Worm (Caenorhabditis elegans): ENCODE measurements around the gene C40A11.3.

C40A11.3 gene

DNA sequence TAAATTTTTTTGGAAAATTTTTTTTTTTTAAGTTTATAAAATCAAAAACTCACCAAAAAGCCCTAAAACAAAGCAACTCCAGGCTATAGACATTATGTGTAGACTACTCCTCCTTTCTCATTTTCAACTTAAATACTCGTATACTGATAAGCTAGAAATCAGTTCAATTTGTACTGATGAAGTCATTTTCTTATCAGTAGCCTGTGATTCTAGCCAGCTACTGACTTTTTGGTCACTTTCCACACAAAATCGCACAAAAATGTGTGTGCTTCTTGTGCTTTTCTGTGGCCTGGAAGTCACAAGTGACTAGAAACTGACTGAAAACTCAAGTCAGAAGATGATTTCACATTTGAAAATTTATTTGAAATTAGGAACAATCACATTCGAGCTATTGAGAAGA, 45.4 kb downstream of the C40A11.3 start, which contains the start of gene gba-2:
gba-2 (minus strand) TSS at position 106 of the 400 bp plus-strand sequence.
- TF ChIP-seq tbx-7 (tag; optimal IDR thresholded peaks at IDR 0.05) = no peak
- no peak for TF ChIP-seq unc-3 (GFP tag; conservative IDR thresholded peaks at IDR 0.05)
- no peak for TF ChIP-seq unc-3 (tag; optimal IDR thresholded peaks at IDR 0.05)
- no peak for TF ChIP-seq ceh-14 (tag; optimal IDR thresholded peaks at IDR 0.05)
- no peak for TF ChIP-seq npax-4 (tag; optimal IDR thresholded peaks at IDR 0.05)
- TF ChIP-seq nhr-11 (tag; optimal IDR thresholded peaks at IDR 0.05) = no peak
- no peak for TF ChIP-seq elt-2 (tag; optimal IDR thresholded peaks at IDR 0.05)
- TF ChIP-seq sox-2 (GFP tag; IDR thresholded peaks at IDR 0.05) = no peak
- TF ChIP-seq hlh-6 (tag; optimal IDR thresholded peaks at IDR 0.05) = no peak
- no peak for TF ChIP-seq ceh-2 (tag; optimal IDR thresholded peaks at IDR 0.05)
- no peak for TF ChIP-seq zip-5 (tag; optimal IDR thresholded peaks at IDR 0.05)
- no peak for TF ChIP-seq T23F11.4 (GFP tag; optimal IDR thresholded peaks at IDR 0.05)
- TF ChIP-seq lin-11 (tag; optimal IDR thresholded peaks at IDR 0.05) = no peak
- TF ChIP-seq ets-4 (tag; optimal IDR thresholded peaks at IDR 0.05) = no peak
- no peak for TF ChIP-seq pha-4 (tag; optimal IDR thresholded peaks at IDR 0.05)
- TF ChIP-seq hlh-15 (tag; optimal IDR thresholded peaks at IDR 0.05) = no peak
- no peak for TF ChIP-seq K02D7.2 (tag; optimal IDR thresholded peaks at IDR 0.05)

- TF ChIP-seq ceh-45 (GFP tag; IDR thresholded peaks at IDR 0.05) = no peak
- no peak for TF ChIP-seq fkh-10 (GFP tag; optimal IDR thresholded peaks at IDR 0.05)
- TF ChIP-seq hlh-6 (tag; optimal IDR thresholded peaks at IDR 0.05) = no peak
- no peak for TF ChIP-seq ceh-18 (tag; optimal IDR thresholded peaks at IDR 0.05)
- TF ChIP-seq C38D4.7 (GFP tag; optimal IDR thresholded peaks at IDR 0.05) = no peak
- TF ChIP-seq C08G9.2 (tag; optimal IDR thresholded peaks at IDR 0.05) = no peak
- TF ChIP-seq pat-9 (tag; optimal IDR thresholded peaks at IDR 0.05) = no peak
- no peak for TF ChIP-seq ceh-9 (tag; optimal IDR thresholded peaks at IDR 0.05)
- no peak for TF ChIP-seq pha-2 (tag; optimal IDR thresholded peaks at IDR 0.05)
- TF ChIP-seq madf-2 (tag; optimal IDR thresholded peaks at IDR 0.05) = no peak
- TF ChIP-seq ztf-16 (tag; optimal IDR thresholded peaks at IDR 0.05) = no peak
- no peak for TF ChIP-seq lim-6 (tag; optimal IDR thresholded peaks at IDR 0.05)
- TF ChIP-seq unc-3 (GFP tag; conservative IDR thresholded peaks at IDR 0.05) = no peak
- no peak for TF ChIP-seq unc-3 (tag; optimal IDR thresholded peaks at IDR 0.05)
Observed at ce11 chrII:2186730-2187129, 45.8 kb downstream of the C40A11.3 start.

ce11 chrII:2189357-2189756, 48.4 kb downstream of the C40A11.3 start, which contains the start of gene mtq-2:
mtq-2 (minus strand) TSS chrII:2189457.
- TF ChIP-seq rnt-1 (tag; optimal IDR thresholded peaks at IDR 0.05) (no peak), fkh-6 (tag; optimal IDR thresholded peaks at IDR 0.05) (no peak), che-1 (tag; optimal IDR thresholded peaks at IDR 0.05) (no peak), elt-2 (tag; optimal IDR thresholded peaks at IDR 0.05) (no peak), T23F11.4 (GFP tag; optimal IDR thresholded peaks at IDR 0.05) (no peak), ama-1 (optimal IDR thresholded peaks at IDR 0.05) (no peak), sox-2 (GFP tag; IDR thresholded peaks at IDR 0.05) (no peak), K09A11.1 (tag; optimal IDR thresholded peaks at IDR 0.05; ENCODE audit: insufficient read depth) (no peak), nfya-1 (tag; optimal IDR thresholded peaks at IDR 0.05) (no peak), ceh-6 (GFP tag; optimal IDR thresholded peaks at IDR 0.05) (no peak), dmd-4 (tag; optimal IDR thresholded peaks at IDR 0.05; ENCODE audit: borderline replicate concordance) (no peak), ceh-18 (tag; optimal IDR thresholded peaks at IDR 0.05) (no peak)

DNA sequence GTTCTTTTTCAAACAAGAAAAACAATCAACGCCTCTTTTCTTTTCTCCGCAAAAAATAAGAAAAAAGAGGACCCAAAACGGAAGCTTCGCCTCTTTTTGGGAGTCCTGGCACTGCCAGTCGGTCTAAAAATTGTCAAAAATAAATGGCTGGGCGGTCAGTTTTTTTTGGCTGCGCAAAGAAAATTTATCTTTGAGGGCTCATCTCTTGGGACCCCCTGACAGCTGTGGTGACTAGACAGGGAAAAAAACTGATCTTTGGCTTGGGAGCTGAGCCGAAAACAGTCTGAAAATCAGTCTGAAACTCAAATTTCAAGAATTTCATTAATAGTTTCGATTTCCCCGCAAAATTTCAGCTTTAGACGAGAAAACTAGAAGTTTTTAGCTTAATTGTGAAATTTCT, 49.6 kb downstream of the C40A11.3 start:
- TF ChIP-seq zip-5 (tag; optimal IDR thresholded peaks at IDR 0.05) (no peak), hlh-15 (tag; optimal IDR thresholded peaks at IDR 0.05) (no peak), sox-4 (tag; optimal IDR thresholded peaks at IDR 0.05) (no peak)
